Worm (Caenorhabditis elegans) whole organism, L2 larva: ENCODE results near the gene des-2.

ENCODE experiments used
- C34F6.9 ChIP-seq: fragments of 150-350 bp; optimal IDR thresholded peaks from 2 replicates; lab custom pipeline; 2014; ENCODE audit warnings: missing biosample characterization, missing genetic modification characterization
- F13H6.1 ChIP-seq: sonication (generic microtip); optimal IDR thresholded peaks from 2 replicates; lab custom pipeline; 2016; ENCODE audit warnings: missing genetic modification characterization, missing compliant biosample characterization
- R02D3.7 ChIP-seq: fragments of 150-350 bp; optimal IDR thresholded peaks from 2 replicates; lab custom pipeline; 2014; ENCODE audit warnings: missing biosample characterization, missing genetic modification characterization
- Y55F3AM.14 ChIP-seq: fragments of 200-800 bp; sonication (Bioruptor generic); optimal IDR thresholded peaks from 2 replicates; lab custom pipeline; 2018; ENCODE audit warnings: mild to moderate bottlenecking, missing genetic modification characterization, missing compliant biosample characterization
- ZK546.5 ChIP-seq: sonication (generic microtip); optimal IDR thresholded peaks from 2 replicates; lab custom pipeline; 2017; ENCODE audit warnings: missing biosample characterization, missing genetic modification characterization
- aly-2 ChIP-seq: fragments of 150-350 bp; optimal IDR thresholded peaks from 2 replicates; lab custom pipeline; 2014; ENCODE audit warnings: missing biosample characterization, missing genetic modification characterization
- ceh-82 ChIP-seq: fragments of 150-350 bp; optimal IDR thresholded peaks from 2 replicates; lab custom pipeline; 2014; ENCODE audit warnings: missing biosample characterization, missing genetic modification characterization
- dmd-4 ChIP-seq: sonication (generic microtip); optimal IDR thresholded peaks from 2 replicates; lab custom pipeline; 2017; ENCODE audit warnings: missing biosample characterization, missing genetic modification characterization
- egl-27 ChIP-seq: sonication (generic microtip); optimal IDR thresholded peaks from 3 replicates; lab custom pipeline; 2017; ENCODE audit warnings: missing biosample characterization, missing genetic modification reagents, missing genetic modification characterization
- fos-1 ChIP-seq: fragments of 150-350 bp; optimal IDR thresholded peaks from 2 replicates; lab custom pipeline; 2014; ENCODE audit warnings: missing biosample characterization, missing genetic modification characterization
- lin-13 ChIP-seq: fragments of 150-350 bp; optimal IDR thresholded peaks from 2 replicates; lab custom pipeline; 2014; ENCODE audit warnings: missing biosample characterization, missing genetic modification reagents, missing genetic modification characterization
- nhr-10 ChIP-seq: sonication (generic microtip); optimal IDR thresholded peaks from 2 replicates; lab custom pipeline; 2017; ENCODE audit warnings: missing biosample characterization, missing genetic modification characterization
- nhr-11 ChIP-seq: fragments of 150-350 bp; optimal IDR thresholded peaks from 2 replicates; lab custom pipeline; 2014; ENCODE audit warnings: missing biosample characterization, missing genetic modification characterization
- nhr-23 ChIP-seq: fragments of 150-350 bp; optimal IDR thresholded peaks from 2 replicates; lab custom pipeline; 2014; ENCODE audit warnings: missing biosample characterization, missing genetic modification reagents, missing genetic modification characterization
- nhr-237 ChIP-seq: fragments of 150-350 bp; optimal IDR thresholded peaks from 2 replicates; lab custom pipeline; 2014; ENCODE audit warnings: missing biosample characterization, missing genetic modification characterization
- nhr-25 ChIP-seq: fragments of 150-350 bp; sonication (generic microtip); optimal IDR thresholded peaks from 3 replicates; lab custom pipeline; 2014; ENCODE audit warnings: missing biosample characterization, missing genetic modification characterization
- nhr-6 ChIP-seq: fragments of 150-350 bp; optimal IDR thresholded peaks from 2 replicates; lab custom pipeline; 2014; ENCODE audit warnings: missing biosample characterization, missing genetic modification characterization
- nhr-77 ChIP-seq: fragments of 150-350 bp; optimal IDR thresholded peaks from 2 replicates; lab custom pipeline; 2014; ENCODE audit warnings: missing biosample characterization, missing genetic modification characterization
- sem-4 ChIP-seq: fragments of 150-350 bp; optimal IDR thresholded peaks from 2 replicates; lab custom pipeline; 2014; ENCODE audit warnings: missing biosample characterization, missing genetic modification reagents, missing genetic modification characterization
- skn-1 ChIP-seq: sonication (generic microtip); optimal IDR thresholded peaks from 2 replicates; lab custom pipeline; 2017; ENCODE audit warnings: missing biosample characterization, missing genetic modification characterization
- sma-3 ChIP-seq: sonication (generic microtip); optimal IDR thresholded peaks from 2 replicates; lab custom pipeline; 2016; ENCODE audit warnings: missing genetic modification reagents, missing genetic modification characterization, missing compliant biosample characterization
- sma-9 ChIP-seq, 2 experiments: fragments of 150-350 bp in 1 of 2; sonication (generic microtip) in 1 of 2; optimal IDR thresholded peaks; 2 replicates each; lab custom pipeline; 2014 to 2016; ENCODE audit warnings: missing genetic modification characterization in 2 of 2, mild to moderate bottlenecking in 1 of 2, missing biosample characterization in 1 of 2, missing compliant biosample characterization in 1 of 2, missing genetic modification reagents in 1 of 2, moderate library complexity in 1 of 2
- unc-39 ChIP-seq: fragments of 150-350 bp; optimal IDR thresholded peaks from 2 replicates; lab custom pipeline; 2014; ENCODE audit warnings: missing biosample characterization, missing genetic modification characterization
- unc-55 ChIP-seq: fragments of 150-350 bp; sonication (generic microtip); optimal IDR thresholded peaks from 3 replicates; lab custom pipeline; 2014; ENCODE audit warnings: missing biosample characterization, missing genetic modification reagents, missing genetic modification characterization
- unc-62 ChIP-seq: fragments of 150-350 bp; optimal IDR thresholded peaks from 2 replicates; lab custom pipeline; 2014; ENCODE audit warnings: missing biosample characterization, missing genetic modification reagents, missing genetic modification characterization
- zag-1 ChIP-seq: fragments of 150-350 bp; optimal IDR thresholded peaks from 2 replicates; lab custom pipeline; 2014; ENCODE audit warnings: missing biosample characterization, missing genetic modification characterization
- ztf-11 ChIP-seq: sonication (generic microtip); optimal IDR thresholded peaks from 2 replicates; lab custom pipeline; 2017; ENCODE audit warnings: missing biosample characterization, missing genetic modification characterization

Gene des-2

ce11 chrV:11375150-11375792 lies 46.2 kb downstream of the des-2 start, which contains the start of gene cnb-1 (continued):
- TF ChIP-seq C34F6.9 (tag; lab: Kevin White, UChicago) (peak; percentile 91), nhr-10 (no peak)

- TF ChIP-seq ztf-11 (tag; lab: Kevin White, UChicago) (no peak), aly-2 (tag; lab: Kevin White, UChicago) (no peak), dmd-4 (tag; lab: Kevin White, UChicago) (no peak), fos-1 (no peak), unc-55 (GFP tag; lab: Kevin White, UChicago) (no peak), nhr-77 (tag; lab: Kevin White, UChicago) (no peak), unc-39 (tag; lab: Kevin White, UChicago) (no peak), zag-1 (tag; lab: Kevin White, UChicago) (no peak), ceh-82 (tag; lab: Kevin White, UChicago) (no peak), ZK546.5 (tag; lab: Kevin White, UChicago) (no peak), nhr-10 (no peak), F13H6.1 (tag; lab: Kevin White, UChicago) (no peak), lin-13 (GFP tag; lab: Kevin White, UChicago) (no peak), sem-4 (tag; lab: Kevin White, UChicago) (no peak), nhr-25 (tag; lab: Kevin White, UChicago) (no peak), sma-9 (GFP tag; optimal IDR thresholded peaks at IDR 0.05; lab: Kevin White, UChicago) (no peak), sma-9 (tag; optimal IDR thresholded peaks at IDR 0.05; lab: Kevin White, UChicago) (no peak), C34F6.9 (tag; lab: Kevin White, UChicago) (no peak), R02D3.7 (tag; lab: Kevin White, UChicago) (no peak), nhr-6 (tag; lab: Kevin White, UChicago) (no peak)
- TF ChIP-seq, all 48 proteins: peak for 0
These were observed 47.6 kb downstream of the des-2 start for ce11 chrV:11373918-11374317.

- TF ChIP-seq nhr-11 = no peak
- TF ChIP-seq unc-62 (GFP tag; lab: Kevin White, UChicago) = no peak
- no peak for TF ChIP-seq sem-4 (tag; lab: Kevin White, UChicago)
- no peak for TF ChIP-seq skn-1 (tag; lab: Kevin White, UChicago)
- TF ChIP-seq nhr-23 (tag; lab: Kevin White, UChicago) = no peak
- no peak for TF ChIP-seq nhr-6 (tag; lab: Kevin White, UChicago)
- no peak for TF ChIP-seq Y55F3AM.14 (GFP tag; lab: Kevin White, UChicago)
- no peak for TF ChIP-seq F13H6.1 (tag; lab: Kevin White, UChicago)
- TF ChIP-seq ZK546.5 (tag; lab: Kevin White, UChicago) = no peak
- TF ChIP-seq zag-1 (tag; lab: Kevin White, UChicago) = no peak
- TF ChIP-seq sma-3 (GFP tag; lab: Kevin White, UChicago) = no peak
- TF ChIP-seq aly-2 (tag; lab: Kevin White, UChicago) = no peak
- TF ChIP-seq nhr-25 (tag; lab: Kevin White, UChicago) = no peak
- TF ChIP-seq egl-27 (tag; lab: Kevin White, UChicago) = no peak
- no peak for TF ChIP-seq nhr-237 (tag; lab: Kevin White, UChicago)
- TF ChIP-seq ztf-11 (tag; lab: Kevin White, UChicago) = no peak
These were observed 49.1 kb downstream of the des-2 start for ce11 chrV:11372284-11372878.

- TF ChIP-seq nhr-25 (tag; lab: Kevin White, UChicago) = no peak
- no peak for TF ChIP-seq nhr-6 (tag; lab: Kevin White, UChicago)
- TF ChIP-seq, all 48 proteins: peak for 0
These were observed 55.4 kb downstream of the des-2 start, which contains the start of gene dop-5 for ce11 chrV:11366129-11366528. Gene dop-5, minus strand, starts transcription at chrV:11366229.
